Fruit fly (Drosophila melanogaster): ENCODE results near the gene CG11345.

DNA sequence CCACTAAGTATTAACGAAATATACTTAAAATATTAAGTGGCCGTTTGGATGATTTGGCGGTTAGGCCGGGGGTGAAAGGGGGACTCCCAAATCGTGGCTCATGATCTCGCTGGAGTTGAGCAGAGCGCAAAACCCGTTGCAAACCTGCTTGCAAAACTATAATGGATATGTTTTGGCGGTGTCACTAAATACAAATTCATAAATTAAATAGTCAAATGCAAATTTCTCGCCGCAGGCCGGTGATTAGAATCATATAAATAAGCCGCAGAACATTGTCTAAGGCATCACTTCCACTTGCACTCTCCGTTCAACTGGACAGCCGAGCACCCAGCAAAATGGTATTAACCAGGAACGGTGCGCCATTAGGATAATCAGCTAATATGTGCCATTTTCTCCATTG, 24.5 kb upstream of the CG11345 start, which contains the start of gene CG11350:
- TF ChIP-seq bbx (GFP tag; IDR thresholded peaks at IDR 0.05; ENCODE audit: partially characterized antibody): no peak
- TF ChIP-seq onecut (GFP tag; IDR thresholded peaks at IDR 0.05): no peak
- no peak for TF ChIP-seq CG11085 (GFP tag; IDR thresholded peaks at IDR 0.05)
- no peak for TF ChIP-seq CG9215 (GFP tag; IDR thresholded peaks at IDR 0.05)
- TF ChIP-seq CG11560 (tag; IDR thresholded peaks at IDR 0.05): no peak
- TF ChIP-seq CG3065 (GFP tag; optimal IDR thresholded peaks at IDR 0.05): no peak
